Worm (Caenorhabditis elegans) whole organism, L2 larva: ENCODE measurements around the gene H40L08.3.

ENCODE experiments used
- C34F6.9 ChIP-seq: fragments of 150-350 bp; optimal IDR thresholded peaks from 2 replicates; lab custom pipeline; 2014; ENCODE audit warnings: missing biosample characterization, missing genetic modification characterization
- F13H6.1 ChIP-seq: sonication (generic microtip); optimal IDR thresholded peaks from 2 replicates; lab custom pipeline; 2016; ENCODE audit warnings: missing genetic modification characterization, missing compliant biosample characterization
- R02D3.7 ChIP-seq: fragments of 150-350 bp; optimal IDR thresholded peaks from 2 replicates; lab custom pipeline; 2014; ENCODE audit warnings: missing biosample characterization, missing genetic modification characterization
- Y55F3AM.14 ChIP-seq: fragments of 200-800 bp; sonication (Bioruptor generic); optimal IDR thresholded peaks from 2 replicates; lab custom pipeline; 2018; ENCODE audit warnings: mild to moderate bottlenecking, missing genetic modification characterization, missing compliant biosample characterization
- alr-1 ChIP-seq: fragments of 150-350 bp; optimal IDR thresholded peaks from 2 replicates; lab custom pipeline; 2014; ENCODE audit warnings: missing biosample characterization, missing genetic modification characterization
- aly-2 ChIP-seq: fragments of 150-350 bp; optimal IDR thresholded peaks from 2 replicates; lab custom pipeline; 2014; ENCODE audit warnings: missing biosample characterization, missing genetic modification characterization
- ama-1 ChIP-seq: fragments of 150-350 bp; optimal IDR thresholded peaks from 2 replicates; lab custom pipeline; 2018; ENCODE audit warnings: inconsistent platforms
- blmp-1 ChIP-seq: sonication (generic microtip); optimal IDR thresholded peaks from 2 replicates; lab custom pipeline; 2017; ENCODE audit warnings: missing genetic modification characterization, mild to moderate bottlenecking, missing compliant biosample characterization, antibody characterized with exemption, moderate library complexity; ENCODE audit not compliant: insufficient read depth
- ceh-82 ChIP-seq: fragments of 150-350 bp; optimal IDR thresholded peaks from 2 replicates; lab custom pipeline; 2014; ENCODE audit warnings: missing biosample characterization, missing genetic modification characterization
- crh-2 ChIP-seq: sonication (generic microtip); optimal IDR thresholded peaks from 2 replicates; lab custom pipeline; 2017; ENCODE audit warnings: missing biosample characterization, missing genetic modification characterization
- dmd-4 ChIP-seq: sonication (generic microtip); optimal IDR thresholded peaks from 2 replicates; lab custom pipeline; 2017; ENCODE audit warnings: missing biosample characterization, missing genetic modification characterization
- fos-1 ChIP-seq: fragments of 150-350 bp; optimal IDR thresholded peaks from 2 replicates; lab custom pipeline; 2014; ENCODE audit warnings: missing biosample characterization, missing genetic modification characterization
- gmeb-1 ChIP-seq: fragments of 150-350 bp; optimal IDR thresholded peaks from 2 replicates; lab custom pipeline; 2014; ENCODE audit warnings: missing biosample characterization, missing genetic modification characterization
- lin-11 ChIP-seq: fragments of 150-350 bp; sonication (generic microtip); optimal IDR thresholded peaks from 2 replicates; lab custom pipeline; 2014; ENCODE audit warnings: missing biosample characterization, missing genetic modification characterization, inconsistent platforms, mixed read lengths
- lin-13 ChIP-seq: fragments of 150-350 bp; optimal IDR thresholded peaks from 2 replicates; lab custom pipeline; 2014; ENCODE audit warnings: missing biosample characterization, missing genetic modification reagents, missing genetic modification characterization
- lsy-2 ChIP-seq, 2 experiments: fragments of 150-350 bp in 1 of 2; sonication (generic microtip) in 1 of 2; optimal IDR thresholded peaks; 2 replicates each; lab custom pipeline; 2014 to 2017; ENCODE audit warnings: missing biosample characterization in 2 of 2, missing genetic modification characterization in 2 of 2
- mab-5 ChIP-seq: fragments of 150-350 bp; optimal IDR thresholded peaks from 2 replicates; lab custom pipeline; 2014; ENCODE audit warnings: missing biosample characterization, missing genetic modification characterization
- mdl-1 ChIP-seq, 2 experiments: fragments of 150-350 bp in 1 of 2; sonication (generic microtip) in 1 of 2; optimal IDR thresholded peaks; 2 replicates each; lab custom pipeline; 2017; ENCODE audit warnings: missing biosample characterization in 2 of 2, missing genetic modification characterization in 2 of 2
- nhr-129 ChIP-seq: fragments of 150-350 bp; optimal IDR thresholded peaks from 2 replicates; lab custom pipeline; 2014; ENCODE audit warnings: missing biosample characterization, missing genetic modification characterization
- nhr-21 ChIP-seq: fragments of 150-350 bp; optimal IDR thresholded peaks from 2 replicates; lab custom pipeline; 2014; ENCODE audit warnings: missing biosample characterization, missing genetic modification characterization
- nhr-237 ChIP-seq: fragments of 150-350 bp; optimal IDR thresholded peaks from 2 replicates; lab custom pipeline; 2014; ENCODE audit warnings: missing biosample characterization, missing genetic modification characterization
- nhr-25 ChIP-seq: fragments of 150-350 bp; sonication (generic microtip); optimal IDR thresholded peaks from 3 replicates; lab custom pipeline; 2014; ENCODE audit warnings: missing biosample characterization, missing genetic modification characterization
- nhr-77 ChIP-seq: fragments of 150-350 bp; optimal IDR thresholded peaks from 2 replicates; lab custom pipeline; 2014; ENCODE audit warnings: missing biosample characterization, missing genetic modification characterization
- sem-4 ChIP-seq: fragments of 150-350 bp; optimal IDR thresholded peaks from 2 replicates; lab custom pipeline; 2014; ENCODE audit warnings: missing biosample characterization, missing genetic modification reagents, missing genetic modification characterization
- skn-1 ChIP-seq: sonication (generic microtip); optimal IDR thresholded peaks from 2 replicates; lab custom pipeline; 2017; ENCODE audit warnings: missing biosample characterization, missing genetic modification characterization
- sma-3 ChIP-seq: sonication (generic microtip); optimal IDR thresholded peaks from 2 replicates; lab custom pipeline; 2016; ENCODE audit warnings: missing genetic modification reagents, missing genetic modification characterization, missing compliant biosample characterization
- sma-9 ChIP-seq, 2 experiments: fragments of 150-350 bp in 1 of 2; sonication (generic microtip) in 1 of 2; optimal IDR thresholded peaks; 2 replicates each; lab custom pipeline; 2014 to 2016; ENCODE audit warnings: missing genetic modification characterization in 2 of 2, mild to moderate bottlenecking in 1 of 2, missing biosample characterization in 1 of 2, missing compliant biosample characterization in 1 of 2, missing genetic modification reagents in 1 of 2, moderate library complexity in 1 of 2
- snpc-4 ChIP-seq: fragments of 150-350 bp; optimal IDR thresholded peaks from 2 replicates; lab custom pipeline; 2014; ENCODE audit warnings: missing biosample characterization, missing genetic modification characterization
- unc-55 ChIP-seq: fragments of 150-350 bp; sonication (generic microtip); optimal IDR thresholded peaks from 3 replicates; lab custom pipeline; 2014; ENCODE audit warnings: missing biosample characterization, missing genetic modification reagents, missing genetic modification characterization
- unc-62 ChIP-seq: fragments of 150-350 bp; optimal IDR thresholded peaks from 2 replicates; lab custom pipeline; 2014; ENCODE audit warnings: missing biosample characterization, missing genetic modification reagents, missing genetic modification characterization
- zag-1 ChIP-seq: fragments of 150-350 bp; optimal IDR thresholded peaks from 2 replicates; lab custom pipeline; 2014; ENCODE audit warnings: missing biosample characterization, missing genetic modification characterization
- ztf-4 ChIP-seq: fragments of 150-350 bp; optimal IDR thresholded peaks from 2 replicates; lab custom pipeline; 2014; ENCODE audit warnings: missing biosample characterization, missing genetic modification characterization

Gene H40L08.3

ce11 chrX:15076909-15077308 lies 1.0 kb upstream of the H40L08.3 start:
- TF ChIP-seq unc-55 (GFP tag; lab: Kevin White, UChicago) (no peak), nhr-129 (no peak), fos-1 (tag; lab: Kevin White, UChicago) (no peak), R02D3.7 (tag; lab: Kevin White, UChicago) (no peak), lsy-2 (tag; optimal IDR thresholded peaks at IDR 0.05; lab: Kevin White, UChicago) (no peak), sma-9 (GFP tag; optimal IDR thresholded peaks at IDR 0.05; lab: Kevin White, UChicago) (no peak), sma-9 (tag; optimal IDR thresholded peaks at IDR 0.05; lab: Kevin White, UChicago) (no peak), nhr-77 (tag; lab: Kevin White, UChicago) (no peak), nhr-21 (peak; percentile 5), sma-3 (GFP tag; lab: Kevin White, UChicago) (no peak), ceh-82 (tag; lab: Kevin White, UChicago) (no peak), skn-1 (tag; lab: Kevin White, UChicago) (no peak), crh-2 (tag; lab: Kevin White, UChicago) (no peak), nhr-237 (tag; lab: Kevin White, UChicago) (no peak), ama-1 (peak; percentile 57), aly-2 (tag; lab: Kevin White, UChicago) (no peak), zag-1 (no peak), Y55F3AM.14 (GFP tag; lab: Kevin White, UChicago) (no peak), dmd-4 (no peak)

- no peak for TF ChIP-seq mab-5
- no peak for TF ChIP-seq lin-13 (GFP tag; lab: Kevin White, UChicago)
- TF ChIP-seq ztf-4 (tag; lab: Kevin White, UChicago) = no peak
- no peak for TF ChIP-seq mdl-1 (tag; optimal IDR thresholded peaks at IDR 0.05; lab: Kevin White, UChicago)
Measured at ce11 chrX:15075170-15075569, 722 bp downstream of the H40L08.3 start.

ce11 chrX:15073479-15073878 lies 2.4 kb downstream of the H40L08.3 start:
- TF ChIP-seq snpc-4 (tag; lab: Kevin White, UChicago) (peak; percentile 62), F13H6.1 (tag; lab: Kevin White, UChicago) (no peak)
- TF ChIP-seq, all 48 proteins: peak for 1

ce11 chrX:15072877-15073276 lies 3.0 kb downstream of the H40L08.3 start:
- TF ChIP-seq gmeb-1 (tag; lab: Kevin White, UChicago) = no peak
- TF ChIP-seq mdl-1 (tag; optimal IDR thresholded peaks at IDR 0.05; lab: Kevin White, UChicago) = no peak
- peak; percentile 92 for TF ChIP-seq blmp-1 (tag; lab: Kevin White, UChicago)
- peak; percentile 68 for TF ChIP-seq sma-3 (GFP tag; lab: Kevin White, UChicago)
- no peak for TF ChIP-seq lin-11 (tag; lab: Kevin White, UChicago)
- peak; percentile 65 for TF ChIP-seq sma-9 (GFP tag; optimal IDR thresholded peaks at IDR 0.05; lab: Kevin White, UChicago)
- no peak for TF ChIP-seq sma-9 (tag; optimal IDR thresholded peaks at IDR 0.05; lab: Kevin White, UChicago)
- peak; percentile 68 for TF ChIP-seq nhr-25 (tag; lab: Kevin White, UChicago)
- TF ChIP-seq nhr-21 = peak; percentile 60

- no peak for TF ChIP-seq ztf-4 (tag; lab: Kevin White, UChicago)
- no peak for TF ChIP-seq C34F6.9
Measured at ce11 chrX:15070137-15070536, 5.8 kb downstream of the H40L08.3 start.

- TF ChIP-seq ama-1 (no peak), unc-62 (GFP tag; lab: Kevin White, UChicago) (no peak), alr-1 (no peak), sem-4 (tag; lab: Kevin White, UChicago) (no peak), nhr-21 (no peak)
Measured at ce11 chrX:15069242-15069641, 6.7 kb downstream of the H40L08.3 start, which contains the start of gene mam-6. TSS of gene mam-6 (minus strand) at chrX:15069342.
